Fruit fly (Drosophila melanogaster): Measurements from ENCODE around the gene CG15019.

DNA sequence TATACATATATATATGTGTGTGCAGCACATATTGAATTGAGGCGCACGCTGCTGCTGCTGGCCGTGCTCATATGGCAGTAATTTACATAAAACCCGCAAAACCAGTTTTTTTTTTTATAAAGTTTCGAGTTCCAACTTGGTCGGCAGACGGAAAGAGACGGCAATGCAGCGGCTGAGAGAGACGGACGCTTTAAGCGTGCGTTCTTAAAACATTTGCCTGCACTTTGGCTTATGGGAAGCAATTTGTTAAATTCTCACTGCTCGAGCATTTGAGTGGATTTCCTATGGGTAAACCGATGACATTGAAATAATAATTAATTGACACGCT is 45.5 kb downstream of the CG15019 start:
- TF ChIP-seq br (GFP tag; optimal IDR thresholded peaks at IDR 0.05) (no peak), pan (optimal IDR thresholded peaks at IDR 0.05) (no peak)

Measured in whole organism, wandering third instar larva.